Fruit fly (Drosophila melanogaster) whole organism, prepupa: ENCODE measurements around the gene RagA-B.

Experiments used
- Blimp-1 ChIP-seq: fragments of 200-800 bp; sonication (Bioruptor generic); optimal IDR thresholded peaks from 3 replicates; lab custom pipeline; 2017; ENCODE audit warnings: missing biosample characterization, missing genetic modification characterization, mild to moderate bottlenecking, moderate library complexity, missing genetic modification reagents
- CG11294 ChIP-seq: fragments of 200-800 bp; sonication (Bioruptor generic); IDR thresholded peaks from 2 replicates; pipeline ENCODE4 v1.3.6; 2022; ENCODE audit warnings: missing biosample characterization, missing genetic modification characterization
- CG11902 ChIP-seq: fragments of 200-800 bp; sonication (Bioruptor generic); optimal IDR thresholded peaks from 3 replicates; lab custom pipeline; 2016; ENCODE audit warnings: missing biosample characterization, missing genetic modification characterization
- CG15336 ChIP-seq: fragments of 200-800 bp; sonication (Bioruptor generic); IDR thresholded peaks from 2 replicates; pipeline ENCODE4 v1.3.6; 2022; ENCODE audit warnings: missing biosample characterization, missing genetic modification characterization
- CG1621 ChIP-seq: fragments of 200-800 bp; sonication (Bioruptor generic); optimal IDR thresholded peaks from 3 replicates; lab custom pipeline; 2018; ENCODE audit warnings: missing biosample characterization, mild to moderate bottlenecking, missing genetic modification characterization
- CG16779 ChIP-seq: fragments of 200-800 bp; sonication (Bioruptor generic); optimal IDR thresholded peaks from 3 replicates; lab custom pipeline; 2017; ENCODE audit warnings: missing biosample characterization, mild to moderate bottlenecking, missing genetic modification characterization
- CG3032 ChIP-seq: fragments of 200-800 bp; optimal IDR thresholded peaks from 2 replicates; lab custom pipeline; 2019; ENCODE audit warnings: missing biosample characterization, mild to moderate bottlenecking, missing genetic modification characterization, moderate library complexity
- CG31627 ChIP-seq: fragments of 200-800 bp; sonication (Bioruptor generic); optimal IDR thresholded peaks from 3 replicates; lab custom pipeline; 2016; ENCODE audit warnings: missing biosample characterization, missing genetic modification characterization
- CG32006 ChIP-seq: fragments of 200-800 bp; sonication (Bioruptor generic); optimal IDR thresholded peaks from 3 replicates; lab custom pipeline; 2017; ENCODE audit warnings: missing biosample characterization, mild to moderate bottlenecking, missing genetic modification characterization
- CG34406 ChIP-seq: fragments of 200-800 bp; sonication (Bioruptor generic); optimal IDR thresholded peaks from 3 replicates; lab custom pipeline; 2016; ENCODE audit warnings: missing biosample characterization, missing genetic modification characterization
- CG3919 ChIP-seq: fragments of 200-800 bp; sonication (Bioruptor generic); optimal IDR thresholded peaks from 3 replicates; lab custom pipeline; 2016; ENCODE audit warnings: missing biosample characterization, missing genetic modification characterization
- CG6163 ChIP-seq: fragments of 200-800 bp; sonication (Bioruptor generic); IDR thresholded peaks from 3 replicates; pipeline ENCODE4 v1.3.6; 2022; ENCODE audit warnings: missing biosample characterization, missing genetic modification characterization
- CG6276 ChIP-seq: fragments of 200-800 bp; sonication (Bioruptor generic); optimal IDR thresholded peaks from 2 replicates; lab custom pipeline; 2017; ENCODE audit warnings: missing biosample characterization, mild to moderate bottlenecking, missing genetic modification characterization
- CG6808 ChIP-seq: fragments of 200-800 bp; sonication (Bioruptor generic); optimal IDR thresholded peaks from 3 replicates; lab custom pipeline; 2017; ENCODE audit warnings: missing biosample characterization, missing genetic modification characterization, mild to moderate bottlenecking, moderate library complexity, missing genetic modification reagents
- CG8119 ChIP-seq: fragments of 200-800 bp; sonication (Bioruptor generic); IDR thresholded peaks from 3 replicates; pipeline ENCODE4 v1.3.6; 2022; ENCODE audit warnings: missing biosample characterization, missing genetic modification characterization
- CG9139 ChIP-seq: fragments of 200-800 bp; sonication (Bioruptor generic); optimal IDR thresholded peaks from 3 replicates; lab custom pipeline; 2017; ENCODE audit warnings: missing biosample characterization, mild to moderate bottlenecking, missing genetic modification characterization
- Eip75B ChIP-seq: fragments of 200-800 bp; sonication (Bioruptor generic); optimal IDR thresholded peaks from 3 replicates; lab custom pipeline; 2016; ENCODE audit warnings: missing biosample characterization, missing genetic modification characterization
- Eip78C ChIP-seq: fragments of 200-800 bp; sonication (Bioruptor generic); peaks from one replicate; lab custom pipeline; 2016; ENCODE audit warnings: missing biosample characterization, missing genetic modification characterization
- Eip93F ChIP-seq: fragments of 200-800 bp; sonication (Bioruptor generic); optimal IDR thresholded peaks from 2 replicates; lab custom pipeline; 2016; ENCODE audit warnings: missing biosample characterization, mild to moderate bottlenecking, missing genetic modification characterization
- Ets21C ChIP-seq: fragments of 200-800 bp; sonication (Bioruptor generic); optimal IDR thresholded peaks from 3 replicates; lab custom pipeline; 2016; ENCODE audit warnings: missing biosample characterization, missing genetic modification characterization
- Hr39 ChIP-seq: fragments of 200-800 bp; sonication (Bioruptor generic); optimal IDR thresholded peaks from 2 replicates; lab custom pipeline; 2016; ENCODE audit warnings: missing biosample characterization, missing genetic modification characterization
- Met ChIP-seq: fragments of 200-800 bp; sonication (Bioruptor generic); optimal IDR thresholded peaks from 3 replicates; lab custom pipeline; 2016; ENCODE audit warnings: missing biosample characterization, missing genetic modification characterization
- OdsH ChIP-seq: fragments of 200-800 bp; sonication (Bioruptor generic); optimal IDR thresholded peaks from 3 replicates; lab custom pipeline; 2016; ENCODE audit warnings: missing biosample characterization, missing genetic modification characterization
- Smox ChIP-seq: fragments of 200-800 bp; sonication (Bioruptor generic); optimal IDR thresholded peaks from 3 replicates; lab custom pipeline; 2016; ENCODE audit warnings: missing biosample characterization, missing genetic modification characterization
- Sox102F ChIP-seq: fragments of 200-800 bp; sonication (Bioruptor generic); optimal IDR thresholded peaks from 2 replicates; lab custom pipeline; 2016; ENCODE audit warnings: missing biosample characterization, mild to moderate bottlenecking, missing genetic modification characterization
- Sox14 ChIP-seq: fragments of 200-800 bp; sonication (Bioruptor generic); optimal IDR thresholded peaks from 3 replicates; lab custom pipeline; 2016; ENCODE audit warnings: missing biosample characterization, missing genetic modification characterization
- acj6 ChIP-seq: fragments of 200-800 bp; sonication (Bioruptor generic); optimal IDR thresholded peaks from 3 replicates; lab custom pipeline; 2016; ENCODE audit warnings: missing biosample characterization, missing genetic modification characterization
- dsx ChIP-seq: fragments of 200-800 bp; optimal IDR thresholded peaks from 3 replicates; lab custom pipeline; 2019; ENCODE audit warnings: missing biosample characterization, mild to moderate bottlenecking, missing genetic modification characterization, moderate library complexity; ENCODE audit not compliant: poor library complexity, severe bottlenecking
- eg ChIP-seq: fragments of 200-800 bp; sonication (Bioruptor generic); IDR thresholded peaks from 3 replicates; pipeline ENCODE4 v1.3.6; 2022; ENCODE audit warnings: missing biosample characterization, missing genetic modification characterization
- esn ChIP-seq: fragments of 200-800 bp; sonication (Bioruptor generic); optimal IDR thresholded peaks from 2 replicates; lab custom pipeline; 2016; ENCODE audit warnings: missing biosample characterization, mild to moderate bottlenecking, missing genetic modification characterization, moderate library complexity
- fd59A ChIP-seq: fragments of 200-800 bp; sonication (Bioruptor generic); optimal IDR thresholded peaks from 2 replicates; lab custom pipeline; 2017; ENCODE audit warnings: missing biosample characterization, mild to moderate bottlenecking, missing genetic modification characterization, missing genetic modification reagents
- fd85E ChIP-seq: fragments of 200-800 bp; sonication (Bioruptor generic); optimal IDR thresholded peaks from 3 replicates; lab custom pipeline; 2016; ENCODE audit warnings: missing biosample characterization, missing genetic modification characterization
- fkh ChIP-seq: fragments of 200-800 bp; sonication (Bioruptor generic); optimal IDR thresholded peaks from 3 replicates; lab custom pipeline; 2017; ENCODE audit warnings: missing biosample characterization, mild to moderate bottlenecking, missing genetic modification characterization, moderate library complexity
- net ChIP-seq: fragments of 200-800 bp; sonication (Bioruptor generic); optimal IDR thresholded peaks from 3 replicates; lab custom pipeline; 2016; ENCODE audit warnings: missing biosample characterization, missing genetic modification characterization
- pdm3 ChIP-seq: fragments of 200-800 bp; sonication (Bioruptor generic); optimal IDR thresholded peaks from 3 replicates; lab custom pipeline; 2016; ENCODE audit warnings: missing biosample characterization, missing genetic modification characterization
- salr ChIP-seq, 2 experiments: fragments of 200-800 bp; sonication (Bioruptor generic); optimal IDR thresholded peaks; 3 replicates each; lab custom pipeline; 2016 to 2018; ENCODE audit warnings: missing biosample characterization in 2 of 2, missing genetic modification characterization in 2 of 2, mild to moderate bottlenecking in 1 of 2
- spab ChIP-seq: fragments of 200-800 bp; sonication (Bioruptor generic); optimal IDR thresholded peaks from 2 replicates; lab custom pipeline; 2017; ENCODE audit warnings: missing biosample characterization, mild to moderate bottlenecking, missing genetic modification characterization, missing genetic modification reagents
- ss ChIP-seq, 2 experiments: fragments of 200-800 bp; sonication (Bioruptor generic); optimal IDR thresholded peaks; 2 replicates in 1 of 2; 3 replicates in 1 of 2; lab custom pipeline; 2017 to 2018; ENCODE audit warnings: mild to moderate bottlenecking in 2 of 2, missing biosample characterization in 2 of 2, missing genetic modification characterization in 2 of 2, moderate library complexity in 1 of 2
- svp ChIP-seq: fragments of 200-800 bp; sonication (Bioruptor generic); peaks from one replicate; lab custom pipeline; 2016; ENCODE audit warnings: missing biosample characterization, missing genetic modification characterization
- vri ChIP-seq: fragments of 200-800 bp; sonication (Bioruptor generic); optimal IDR thresholded peaks from 3 replicates; lab custom pipeline; 2016; ENCODE audit warnings: missing biosample characterization, mild to moderate bottlenecking, missing genetic modification characterization

RagA-B gene

DNA sequence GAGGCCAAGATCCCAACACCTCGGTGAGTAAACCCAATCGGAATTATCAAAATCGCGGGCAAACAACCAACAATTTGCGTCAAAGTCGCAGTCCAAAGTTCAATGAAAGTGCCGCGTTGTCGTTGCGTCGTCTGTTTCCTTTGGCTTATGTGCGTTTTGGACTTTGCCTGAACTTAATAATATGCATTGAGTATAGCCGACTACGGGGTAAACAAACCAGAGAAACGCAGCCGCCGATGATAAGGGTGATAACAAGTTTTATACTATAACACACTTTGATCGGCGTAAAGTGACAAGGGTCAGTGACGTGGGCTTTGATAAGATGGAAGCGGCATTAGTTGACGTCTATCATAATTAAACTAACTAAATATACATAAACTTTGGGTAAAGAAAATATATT is 44.4 kb downstream of the RagA-B start (continued):
- TF ChIP-seq CG32006 (GFP tag; lab: Kevin White, UChicago) (no peak), Eip93F (peak; percentile 28), svp (peak; percentile 81), vri (GFP tag; lab: Kevin White, UChicago) (no peak), dsx (GFP tag; lab: Kevin White, UChicago) (no peak), Smox (GFP tag; lab: Kevin White, UChicago) (no peak), Ets21C (GFP tag; lab: Kevin White, UChicago) (no peak), OdsH (GFP tag; lab: Kevin White, UChicago) (no peak), pdm3 (GFP tag; lab: Kevin White, UChicago) (no peak), Sox102F (GFP tag; lab: Kevin White, UChicago) (peak; percentile 25)

DNA sequence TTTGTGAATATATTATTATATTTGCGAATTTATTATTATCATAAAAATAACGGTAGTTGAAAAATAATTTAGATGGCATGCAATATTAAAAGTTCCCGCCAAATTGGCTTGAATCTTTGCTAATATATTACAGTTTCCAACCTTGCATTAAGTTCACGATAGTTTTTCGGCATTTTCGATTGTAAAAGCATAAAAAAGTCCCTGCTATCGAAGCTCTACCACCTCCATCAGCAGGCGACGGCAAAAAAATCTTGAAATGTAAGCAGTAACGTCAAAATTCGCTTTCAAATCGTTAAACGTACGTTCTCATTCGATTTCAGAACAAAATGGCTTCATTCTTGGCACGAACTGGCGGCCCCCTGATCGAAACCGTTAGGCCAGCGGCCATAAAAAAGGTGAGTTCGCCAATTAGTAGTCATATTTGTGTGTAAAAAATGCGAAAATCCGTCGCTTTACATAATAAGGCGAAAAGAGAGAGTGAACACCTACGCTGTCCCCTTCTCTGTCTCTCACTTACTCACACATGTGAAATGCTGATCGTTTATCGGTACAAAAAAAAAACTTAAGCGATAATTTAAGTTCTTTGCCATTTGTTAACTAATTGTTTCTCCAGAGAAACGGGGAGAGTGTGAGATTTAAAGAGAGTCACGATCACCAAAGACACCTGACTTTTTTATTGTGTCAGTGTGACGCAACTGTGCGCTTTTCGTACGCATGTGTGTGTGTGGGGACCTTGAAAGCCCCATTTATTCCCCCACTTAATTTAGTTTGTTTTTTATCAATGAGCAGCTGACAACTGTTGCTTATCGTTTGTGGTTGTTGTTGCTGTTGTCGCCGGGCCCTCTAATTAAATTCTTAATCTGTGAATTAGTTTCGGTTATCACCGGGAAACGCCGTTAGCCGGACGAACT is 45.4 kb downstream of the RagA-B start, which contains the start of gene ScsbetaA:
Gene ScsbetaA (plus strand): TSS at position 231 of the 911 bp plus-strand sequence.
- TF ChIP-seq Sox14 (GFP tag; lab: Kevin White, UChicago) (peak; percentile 6), CG9139 (GFP tag; lab: Kevin White, UChicago) (peak; percentile 30), eg (GFP tag; lab: Robert Waterston, UW) (no peak), CG3032 (tag; lab: Kevin White, UChicago) (peak; percentile 13), CG8119 (GFP tag; lab: Robert Waterston, UW) (peak; percentile 27; the same call in 1 of the 3 replicates), Eip78C (peak; percentile 36), net (GFP tag; lab: Kevin White, UChicago) (no peak), esn (peak; percentile 5), svp (peak; percentile 76), vri (GFP tag; lab: Kevin White, UChicago) (peak; percentile 96), ss (GFP tag; optimal IDR thresholded peaks at IDR 0.05; lab: Kevin White, UChicago) (peak; percentile 20 to 31), CG3919 (GFP tag; lab: Kevin White, UChicago) (no peak), pdm3 (GFP tag; lab: Kevin White, UChicago) (no peak), CG32006 (GFP tag; lab: Kevin White, UChicago) (no peak), CG11294 (no peak), Eip75B (peak; percentile 5), CG34406 (peak; percentile 1), CG6163 (no peak), CG16779 (tag; lab: Kevin White, UChicago) (peak; percentile 42), CG6808 (GFP tag; lab: Kevin White, UChicago) (peak; percentile 35), Met (GFP tag; lab: Kevin White, UChicago) (no peak), CG15336 (GFP tag; lab: Robert Waterston, UW) (0 out of 2 replicates have a peak, but pooled peaks have one; percentile 9), Blimp-1 (GFP tag; lab: Kevin White, UChicago) (peak; percentile 75), fkh (GFP tag; lab: Kevin White, UChicago) (peak; percentile 36), CG31627 (GFP tag; lab: Kevin White, UChicago) (no peak), dsx (GFP tag; lab: Kevin White, UChicago) (peak; percentile 52)
- TF ChIP-seq, all 60 proteins: peak for 17

- TF ChIP-seq fd59A (GFP tag; lab: Kevin White, UChicago) (no peak), Eip75B (no peak), acj6 (GFP tag; lab: Kevin White, UChicago) (no peak), Hr39 (GFP tag; lab: Kevin White, UChicago) (no peak), Eip78C (no peak), vri (GFP tag; lab: Kevin White, UChicago) (no peak), esn (no peak), CG11902 (GFP tag; lab: Kevin White, UChicago) (no peak), CG6808 (GFP tag; lab: Kevin White, UChicago) (no peak), eg (GFP tag; lab: Robert Waterston, UW) (no peak), salr (GFP tag; optimal IDR thresholded peaks at IDR 0.05; lab: Kevin White, UChicago) (no peak), CG8119 (GFP tag; lab: Robert Waterston, UW) (no peak), CG1621 (tag; lab: Kevin White, UChicago) (no peak), spab (GFP tag; lab: Kevin White, UChicago) (no peak), CG34406 (no peak), fd85E (GFP tag; lab: Kevin White, UChicago) (no peak), ss (GFP tag; optimal IDR thresholded peaks at IDR 0.05; lab: Kevin White, UChicago) (no peak), Sox102F (GFP tag; lab: Kevin White, UChicago) (no peak), Eip93F (no peak), CG6276 (GFP tag; lab: Kevin White, UChicago) (no peak)
Measured at dm6 chr3R:8934930-8935329, 49.2 kb downstream of the RagA-B start, which contains the start of gene osk. TSS of gene osk (plus strand) at chr3R:8935126.
